Fruit fly (Drosophila melanogaster) whole organism, embryonic: ENCODE measurements around the gene Col4a1.

Source experiments
- BtbVII ChIP-seq: fragments of 200-800 bp; sonication (Bioruptor generic); optimal IDR thresholded peaks from 3 replicates; lab custom pipeline; 2017; ENCODE audit warnings: missing biosample characterization, mild to moderate bottlenecking, missing genetic modification characterization
- Bteb2 ChIP-seq: fragments of 200-800 bp; sonication (Bioruptor generic); optimal IDR thresholded peaks from 2 replicates; lab custom pipeline; 2016; ENCODE audit warnings: missing biosample characterization, missing genetic modification characterization
- C15 ChIP-seq: fragments of 200-800 bp; sonication (Bioruptor generic); IDR thresholded peaks from 3 replicates; pipeline ENCODE4 v1.3.6; 2022; ENCODE audit warnings: missing biosample characterization, missing genetic modification characterization
- CG10209 ChIP-seq: fragments of 200-800 bp; sonication (Bioruptor generic); optimal IDR thresholded peaks from 3 replicates; lab custom pipeline; 2017; ENCODE audit warnings: missing biosample characterization, mild to moderate bottlenecking, missing genetic modification characterization, missing genetic modification reagents
- CG10431 ChIP-seq: fragments of 200-800 bp; sonication (Bioruptor generic); optimal IDR thresholded peaks from 3 replicates; lab custom pipeline; 2018; ENCODE audit warnings: missing biosample characterization, mild to moderate bottlenecking, missing genetic modification characterization
- CG12236 ChIP-seq: fragments of 200-800 bp; sonication (Bioruptor generic); optimal IDR thresholded peaks from 2 replicates; lab custom pipeline; 2016; ENCODE audit warnings: missing biosample characterization, missing genetic modification characterization
- CG14710 ChIP-seq: fragments of 200-800 bp; sonication (Bioruptor generic); optimal IDR thresholded peaks from 3 replicates; lab custom pipeline; 2019; ENCODE audit warnings: missing biosample characterization, mild to moderate bottlenecking, missing genetic modification characterization, moderate library complexity
- CG15514 ChIP-seq: fragments of 200-800 bp; sonication (Bioruptor generic); optimal IDR thresholded peaks from 3 replicates; lab custom pipeline; 2017; ENCODE audit warnings: missing biosample characterization, missing genetic modification characterization, mild to moderate bottlenecking, moderate library complexity, missing genetic modification reagents
- CG17802 ChIP-seq: fragments of 200-800 bp; sonication (Bioruptor generic); optimal IDR thresholded peaks from 2 replicates; lab custom pipeline; 2018; ENCODE audit warnings: missing biosample characterization, mild to moderate bottlenecking, missing genetic modification characterization, moderate library complexity
- CG1832 ChIP-seq: fragments of 200-800 bp; sonication (Bioruptor generic); optimal IDR thresholded peaks from 2 replicates; lab custom pipeline; 2017; ENCODE audit warnings: missing biosample characterization, mild to moderate bottlenecking, missing genetic modification characterization, inconsistent platforms
- CG32532 ChIP-seq: fragments of 200-800 bp; sonication (Bioruptor generic); IDR thresholded peaks from 2 replicates; pipeline ENCODE4 v1.3.6; 2022; ENCODE audit warnings: missing biosample characterization, missing genetic modification characterization
- CG3407 ChIP-seq: fragments of 200-800 bp; sonication (Bioruptor generic); optimal IDR thresholded peaks from 2 replicates; lab custom pipeline; 2018; ENCODE audit warnings: missing biosample characterization, mild to moderate bottlenecking, missing genetic modification characterization
- CG34224 ChIP-seq: fragments of 200-800 bp; sonication (Bioruptor generic); IDR thresholded peaks from 3 replicates; pipeline ENCODE4 v1.3.6; 2022; ENCODE audit warnings: missing biosample characterization, missing genetic modification characterization; ENCODE audit not compliant: partially characterized antibody
- CG34422 ChIP-seq: fragments of 200-800 bp; sonication (Bioruptor generic); IDR thresholded peaks from 3 replicates; pipeline ENCODE4 v1.3.6; 2022; ENCODE audit warnings: missing biosample characterization, missing genetic modification characterization
- CG4707 ChIP-seq: fragments of 200-800 bp; sonication (Bioruptor generic); optimal IDR thresholded peaks from 2 replicates; lab custom pipeline; 2018; ENCODE audit warnings: missing biosample characterization, mild to moderate bottlenecking, missing genetic modification characterization, moderate library complexity
- CG6272 ChIP-seq: fragments of 200-800 bp; sonication (Bioruptor generic); IDR thresholded peaks from 2 replicates; pipeline ENCODE4 v1.3.6; 2022; ENCODE audit warnings: missing biosample characterization, missing genetic modification characterization
- CG9932 ChIP-seq: fragments of 200-800 bp; sonication (Bioruptor generic); IDR thresholded peaks from 2 replicates; pipeline ENCODE4 v1.3.6; 2022; ENCODE audit warnings: missing biosample characterization, missing genetic modification characterization
- CHES-1-like ChIP-seq: fragments of 200-800 bp; sonication (Bioruptor generic); optimal IDR thresholded peaks from 2 replicates; lab custom pipeline; 2016; ENCODE audit warnings: missing biosample characterization, missing genetic modification characterization
- CoRest ChIP-seq: fragments of 200-800 bp; sonication (Bioruptor generic); optimal IDR thresholded peaks from 3 replicates; lab custom pipeline; 2018; ENCODE audit warnings: missing biosample characterization, mild to moderate bottlenecking, missing genetic modification characterization, moderate library complexity
- HLH3B ChIP-seq: fragments of 200-800 bp; sonication (Bioruptor generic); IDR thresholded peaks from 2 replicates; pipeline ENCODE4 v1.3.6; 2022; ENCODE audit warnings: missing biosample characterization, missing genetic modification characterization
- HLH54F ChIP-seq: fragments of 200-800 bp; sonication (Bioruptor generic); optimal IDR thresholded peaks from 3 replicates; lab custom pipeline; 2016; ENCODE audit warnings: missing biosample characterization, missing genetic modification characterization
- Hmr ChIP-seq: fragments of 200-800 bp; sonication (Bioruptor generic); optimal IDR thresholded peaks from 3 replicates; lab custom pipeline; 2017; ENCODE audit warnings: mild to moderate bottlenecking, missing biosample characterization, missing genetic modification reagents, missing genetic modification characterization
- Jarid2 ChIP-seq: fragments of 200-800 bp; sonication (Bioruptor generic); optimal IDR thresholded peaks from 3 replicates; lab custom pipeline; 2017; ENCODE audit warnings: mild to moderate bottlenecking, missing biosample characterization, missing genetic modification reagents, missing genetic modification characterization
- Sin3A ChIP-seq: fragments of >200 bp; optimal IDR thresholded peaks from 2 replicates; lab custom pipeline; 2018
- Sry-β ChIP-seq: fragments of 200-800 bp; sonication (Bioruptor generic); optimal IDR thresholded peaks from 2 replicates; lab custom pipeline; 2018; ENCODE audit warnings: missing biosample characterization, mild to moderate bottlenecking, missing genetic modification characterization, moderate library complexity
- Trl ChIP-seq, 3 experiments: fragments of >200 bp in 2 of 3; fragments of 200-800 bp in 1 of 3; sonication (Bioruptor generic) in 1 of 3; optimal IDR thresholded peaks; 2 replicates in 1 of 3; 3 replicates in 2 of 3; lab custom pipeline; 2016 to 2017; ENCODE audit warnings: missing biosample characterization in 1 of 3, missing genetic modification characterization in 1 of 3
- abd-A ChIP-seq: fragments of 200-800 bp; sonication (Bioruptor generic); optimal IDR thresholded peaks from 3 replicates; lab custom pipeline; 2019; ENCODE audit warnings: missing biosample characterization, mild to moderate bottlenecking, missing genetic modification characterization, moderate library complexity
- ac ChIP-seq: fragments of 200-800 bp; sonication (Bioruptor generic); optimal IDR thresholded peaks from 3 replicates; lab custom pipeline; 2017; ENCODE audit warnings: missing biosample characterization, mild to moderate bottlenecking, missing genetic modification characterization
- ap ChIP-seq: fragments of 200-800 bp; sonication (Bioruptor generic); IDR thresholded peaks from 2 replicates; pipeline ENCODE4 v1.3.6; 2022; ENCODE audit warnings: missing biosample characterization, missing genetic modification characterization
- bab2 ChIP-seq: fragments of 200-800 bp; sonication (Bioruptor generic); optimal IDR thresholded peaks from 2 replicates; lab custom pipeline; 2016; ENCODE audit warnings: missing biosample characterization, missing genetic modification characterization
- bcd ChIP-seq: fragments of 200-800 bp; sonication (Bioruptor generic); optimal IDR thresholded peaks from 2 replicates; lab custom pipeline; 2017; ENCODE audit warnings: missing biosample characterization, mild to moderate bottlenecking, missing genetic modification characterization
- bowl ChIP-seq: fragments of 200-800 bp; sonication (Bioruptor generic); IDR thresholded peaks from 2 replicates; pipeline ENCODE4 v1.3.6; 2022; ENCODE audit warnings: missing biosample characterization, missing genetic modification characterization
- croc ChIP-seq: fragments of 200-800 bp; sonication (Bioruptor generic); conservative IDR thresholded peaks from 3 replicates; pipeline ENCODE4 v1.3.6; 2022; ENCODE audit warnings: missing biosample characterization, missing genetic modification characterization
- emc ChIP-seq: fragments of 200-800 bp; sonication (Bioruptor generic); optimal IDR thresholded peaks from 2 replicates; lab custom pipeline; 2016; ENCODE audit warnings: missing biosample characterization, missing genetic modification characterization
- esg ChIP-seq: fragments of 200-800 bp; sonication (Bioruptor generic); conservative IDR thresholded peaks from 2 replicates; pipeline ENCODE4 v1.3.6; 2022; ENCODE audit warnings: missing biosample characterization, missing genetic modification characterization
- gcm2 ChIP-seq: fragments of 200-800 bp; sonication (Bioruptor generic); optimal IDR thresholded peaks from 2 replicates; lab custom pipeline; 2016; ENCODE audit warnings: missing biosample characterization, missing genetic modification characterization
- gro ChIP-seq: fragments of 200-800 bp; sonication (Bioruptor generic); optimal IDR thresholded peaks from 2 replicates; lab custom pipeline; 2016; ENCODE audit warnings: missing biosample characterization, missing genetic modification characterization
- lab ChIP-seq: fragments of 200-800 bp; sonication (Bioruptor generic); optimal IDR thresholded peaks from 3 replicates; lab custom pipeline; 2017; ENCODE audit warnings: missing biosample characterization, missing genetic modification characterization, mild to moderate bottlenecking, moderate library complexity, missing genetic modification reagents
- oc ChIP-seq: fragments of 200-800 bp; sonication (Bioruptor generic); optimal IDR thresholded peaks from 2 replicates; lab custom pipeline; 2018; ENCODE audit warnings: missing biosample characterization, mild to moderate bottlenecking, missing genetic modification characterization, moderate library complexity
- phol ChIP-seq: fragments of 200-800 bp; sonication (Bioruptor generic); optimal IDR thresholded peaks from 3 replicates; lab custom pipeline; 2018; ENCODE audit warnings: missing biosample characterization, mild to moderate bottlenecking, missing genetic modification characterization, moderate library complexity
- prd ChIP-seq, 3 experiments: fragments of >200 bp in 2 of 3; fragments of 200-800 bp in 1 of 3; sonication (Bioruptor generic) in 1 of 3; optimal IDR thresholded peaks in 2 of 3; IDR thresholded peaks in 1 of 3; 2 replicates in 2 of 3; 3 replicates in 1 of 3; pipeline versions ENCODE4 v1.3.6 to Lab custom; 2017 to 2022; ENCODE audit warnings: missing biosample characterization in 1 of 3, missing genetic modification characterization in 1 of 3
- sens-2 ChIP-seq: fragments of 200-800 bp; sonication (Bioruptor generic); IDR thresholded peaks from 2 replicates; pipeline ENCODE4 v1.3.6; 2022; ENCODE audit warnings: missing biosample characterization, missing genetic modification characterization
- slou ChIP-seq: fragments of 200-800 bp; sonication (Bioruptor generic); optimal IDR thresholded peaks from 3 replicates; lab custom pipeline; 2016; ENCODE audit warnings: missing biosample characterization, missing genetic modification characterization
- slp2 ChIP-seq: fragments of 200-800 bp; sonication (Bioruptor generic); optimal IDR thresholded peaks from 2 replicates; lab custom pipeline; 2016; ENCODE audit warnings: missing biosample characterization, missing genetic modification characterization
- sug ChIP-seq: fragments of 200-800 bp; optimal IDR thresholded peaks from 2 replicates; lab custom pipeline; 2019; ENCODE audit warnings: missing biosample characterization, mild to moderate bottlenecking, missing genetic modification characterization, moderate library complexity
- tll ChIP-seq, 2 experiments: fragments of 200-800 bp in 1 of 2; fragments of >200 bp in 1 of 2; sonication (Bioruptor generic) in 1 of 2; optimal IDR thresholded peaks; 2 replicates each; lab custom pipeline; 2017 to 2019; ENCODE audit warnings: missing biosample characterization in 2 of 2, missing genetic modification characterization in 2 of 2, mild to moderate bottlenecking in 1 of 2, moderate library complexity in 1 of 2
- wek ChIP-seq: fragments of 200-800 bp; sonication (Bioruptor generic); optimal IDR thresholded peaks from 3 replicates; lab custom pipeline; 2018; ENCODE audit warnings: missing biosample characterization, mild to moderate bottlenecking, missing genetic modification characterization, moderate library complexity
- yki ChIP-seq: fragments of >200 bp; optimal IDR thresholded peaks from 3 replicates; lab custom pipeline; 2018

Gene Col4a1

dm6 chr2L:5062799-5063404, 33.5 kb downstream of the Col4a1 start (continued):
- no peak for TF ChIP-seq Jarid2 (GFP tag; lab: Kevin White, UChicago)
- TF ChIP-seq tll (GFP tag; optimal IDR thresholded peaks at IDR 0.05; lab: Kevin White, UChicago), result no peak
- no peak for TF ChIP-seq CG10431 (GFP tag; lab: Kevin White, UChicago)
- TF ChIP-seq, all 482 proteins: peak for 34

- TF ChIP-seq lab (GFP tag; lab: Kevin White, UChicago) (peak; percentile 56), CG14710 (tag; lab: Kevin White, UChicago) (no peak), CG12236 (GFP tag; lab: Kevin White, UChicago) (no peak), ap (no peak), slp2 (GFP tag; lab: Kevin White, UChicago) (no peak), oc (tag; lab: Kevin White, UChicago) (no peak), abd-A (tag; lab: Kevin White, UChicago) (peak; percentile 65), CG1832 (GFP tag; lab: Kevin White, UChicago) (no peak), croc (GFP tag; lab: Robert Waterston, UW) (no peak), slou (GFP tag; lab: Kevin White, UChicago) (no peak), CG17802 (tag; lab: Kevin White, UChicago) (no peak), CG3407 (GFP tag; lab: Kevin White, UChicago) (no peak), Bteb2 (GFP tag; lab: Kevin White, UChicago) (no peak), sug (tag; lab: Kevin White, UChicago) (peak; percentile 61), Sin3A (lab: Kevin White, UChicago) (no peak), CG6272 (GFP tag; lab: Robert Waterston, UW) (no peak), HLH54F (GFP tag; lab: Kevin White, UChicago) (no peak), HLH3B (no peak), bowl (GFP tag; lab: Robert Waterston, UW) (no peak), wek (GFP tag; lab: Kevin White, UChicago) (peak; percentile 26), CHES-1-like (no peak), bcd (GFP tag; lab: Kevin White, UChicago) (no peak), CG9932 (no peak), ac (no peak), CG4707 (no peak), BtbVII (no peak), CG15514 (GFP tag; lab: Kevin White, UChicago) (peak; percentile 36), sens-2 (no peak), phol (tag; lab: Kevin White, UChicago) (no peak), esg (GFP tag; lab: Robert Waterston, UW) (no peak), prd (optimal IDR thresholded peaks at IDR 0.05; lab: Kevin White, UChicago) (no peak), prd (GFP tag; IDR thresholded peaks at IDR 0.05; lab: Robert Waterston, UW) (no peak), CG32532 (peak; percentile 28; the same call in 1 of the 2 replicates), CG10209 (GFP tag; lab: Kevin White, UChicago) (no peak), Trl (optimal IDR thresholded peaks at IDR 0.05; lab: Kevin White, UChicago) (peak in 1 of 2 experiments; percentile 20), Trl (GFP tag; optimal IDR thresholded peaks at IDR 0.05; lab: Kevin White, UChicago) (no peak), CG34224 (GFP tag; lab: Robert Waterston, UW) (no peak), emc (GFP tag; lab: Kevin White, UChicago) (no peak), gro (GFP tag; lab: Kevin White, UChicago) (no peak), yki (lab: Kevin White, UChicago) (no peak), CG34422 (GFP tag; lab: Robert Waterston, UW) (0 out of 3 replicates have a peak, but pooled peaks have one; percentile 44), Sry-β (GFP tag; lab: Kevin White, UChicago) (no peak), bab2 (no peak), Hmr (GFP tag; lab: Kevin White, UChicago) (no peak), C15 (GFP tag; lab: Robert Waterston, UW) (no peak), gcm2 (GFP tag; lab: Kevin White, UChicago) (no peak), CoRest (tag; lab: Kevin White, UChicago) (no peak)
Observed at dm6 chr2L:5063936-5064335, 34.5 kb downstream of the Col4a1 start.
